Fruit fly (Drosophila melanogaster): ENCODE measurements around the gene PGRP-LB.

The PGRP-LB gene

DNA sequence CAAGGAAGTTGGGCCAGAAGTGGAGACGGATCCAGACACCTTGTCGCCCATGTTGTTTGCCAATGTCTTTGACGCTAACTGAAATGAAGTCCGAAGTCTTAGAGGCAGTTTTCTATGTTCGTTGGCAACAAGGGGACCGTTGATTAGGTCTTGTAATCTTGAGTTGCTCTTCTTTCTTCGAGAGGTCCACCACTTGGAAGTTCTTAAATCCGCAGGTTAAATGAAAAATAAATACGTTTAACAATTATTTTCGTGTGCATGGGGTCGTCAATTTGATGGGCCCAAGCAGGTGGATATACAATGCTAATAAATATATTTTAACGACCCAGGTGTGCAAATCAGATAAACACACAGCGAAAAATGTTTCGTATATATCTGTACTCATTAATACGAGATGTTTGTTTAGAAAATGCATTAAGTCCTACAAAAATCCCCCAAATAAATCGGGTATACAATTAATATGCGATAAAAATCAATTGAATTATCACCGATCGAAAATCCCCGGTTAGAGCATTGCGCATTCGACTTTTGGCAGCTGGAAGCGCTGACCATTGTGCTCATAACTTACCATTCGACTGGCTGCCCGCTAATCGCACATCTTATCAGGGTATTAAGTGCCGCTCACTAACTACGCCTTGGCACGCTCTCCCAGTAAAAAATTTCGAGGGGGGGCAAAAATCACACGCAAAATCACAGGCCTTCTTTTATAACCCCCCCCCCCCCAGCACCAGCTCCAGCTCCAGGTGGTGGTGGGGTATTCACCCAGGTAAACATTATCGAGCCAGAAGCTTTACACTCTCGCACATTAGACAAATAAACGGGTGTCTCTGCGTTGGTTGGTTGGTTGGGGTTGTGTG lies at the start of gene PGRP-LB:
Gene PGRP-LB, minus strand, starts transcription at position 51 of the 857 bp plus-strand sequence.
- TF ChIP-seq h (GFP tag; optimal IDR thresholded peaks at IDR 0.05) (peak; percentile 91), sv (GFP tag; optimal IDR thresholded peaks at IDR 0.05) (no peak), rgr (GFP tag; optimal IDR thresholded peaks at IDR 0.05) (peak; percentile 38), Hr83 (GFP tag; optimal IDR thresholded peaks at IDR 0.05; ENCODE audit: poor library complexity, severe bottlenecking) (no peak), Myc (optimal IDR thresholded peaks at IDR 0.05) (no peak), jim (GFP tag; optimal IDR thresholded peaks at IDR 0.05) (no peak), Abd-B (GFP tag; optimal IDR thresholded peaks at IDR 0.05) (no peak), Hr78 (GFP tag; optimal IDR thresholded peaks at IDR 0.05) (no peak), CrebA (GFP tag; optimal IDR thresholded peaks at IDR 0.05; ENCODE audit: borderline replicate concordance) (no peak), Hnf4 (GFP tag; optimal IDR thresholded peaks at IDR 0.05) (no peak), OdsH (GFP tag; optimal IDR thresholded peaks at IDR 0.05) (peak; percentile 25), dmrt93B (GFP tag; optimal IDR thresholded peaks at IDR 0.05) (no peak), Jra (GFP tag; optimal IDR thresholded peaks at IDR 0.05) (no peak), foxo (GFP tag; optimal IDR thresholded peaks at IDR 0.05) (peak in 1 of 2 experiments; percentile 40), GATAd (GFP tag; optimal IDR thresholded peaks at IDR 0.05) (no peak), sage (GFP tag; optimal IDR thresholded peaks at IDR 0.05) (no peak), Dif (GFP tag; optimal IDR thresholded peaks at IDR 0.05; ENCODE audit: partially characterized antibody) (no peak), usp (GFP tag; optimal IDR thresholded peaks at IDR 0.05) (no peak), Mio (GFP tag; optimal IDR thresholded peaks at IDR 0.05) (no peak), dl (GFP tag; optimal IDR thresholded peaks at IDR 0.05; ENCODE audit: insufficient read depth in 1 of 2, partially characterized antibody in 2 of 2) (no peak), woc (GFP tag; optimal IDR thresholded peaks at IDR 0.05) (no peak), Vsx2 (GFP tag; optimal IDR thresholded peaks at IDR 0.05; ENCODE audit: partially characterized antibody) (no peak), CG9705 (GFP tag; optimal IDR thresholded peaks at IDR 0.05) (no peak), brk (GFP tag; optimal IDR thresholded peaks at IDR 0.05) (no peak), fru (GFP tag; optimal IDR thresholded peaks at IDR 0.05) (peak; percentile 17), br (GFP tag; optimal IDR thresholded peaks at IDR 0.05) (no peak), ey (GFP tag; optimal IDR thresholded peaks at IDR 0.05) (peak; percentile 30), psq (GFP tag; optimal IDR thresholded peaks at IDR 0.05) (no peak), Sp1 (GFP tag; optimal IDR thresholded peaks at IDR 0.05) (no peak), dsf (GFP tag; optimal IDR thresholded peaks at IDR 0.05; ENCODE audit: borderline replicate concordance) (no peak), tai (GFP tag; optimal IDR thresholded peaks at IDR 0.05) (no peak), Dfd (GFP tag; optimal IDR thresholded peaks at IDR 0.05) (no peak), CG32264 (GFP tag; optimal IDR thresholded peaks at IDR 0.05) (no peak), N (GFP tag; optimal IDR thresholded peaks at IDR 0.05) (no peak), Rel (GFP tag; optimal IDR thresholded peaks at IDR 0.05) (no peak), Rel (tag; optimal IDR thresholded peaks at IDR 0.05) (peak; percentile 99), HLH106 (tag; optimal IDR thresholded peaks at IDR 0.05) (peak; percentile 29), pan (optimal IDR thresholded peaks at IDR 0.05) (no peak)

DNA sequence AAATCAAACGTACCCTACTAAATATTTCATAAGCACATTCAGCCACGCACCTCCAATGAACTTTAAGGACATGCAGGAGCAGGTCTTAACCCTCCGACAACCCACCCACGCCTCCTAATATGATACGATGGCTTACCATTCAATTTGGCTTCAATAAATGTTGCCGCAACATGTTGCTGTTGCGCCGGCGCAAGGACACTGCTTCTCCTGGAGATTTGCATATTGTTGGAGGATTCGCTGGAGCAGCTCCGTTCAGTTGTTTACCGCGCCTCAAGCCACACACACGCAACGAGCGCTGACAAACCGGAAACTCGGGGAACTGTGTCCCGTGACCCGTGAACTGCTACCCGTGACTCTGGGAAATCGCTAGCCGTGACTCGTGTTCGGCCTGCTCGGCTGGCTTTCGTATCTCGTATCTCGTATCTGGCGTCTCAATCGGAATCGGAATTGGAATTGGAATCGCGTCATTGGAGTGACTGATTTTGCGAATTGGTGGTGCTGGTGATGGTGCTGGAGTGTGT lies 39.4 kb upstream of the PGRP-LB start, which contains the start of gene dpr5:
Gene dpr5, plus strand, starts transcription at position 270 of the 521 bp plus-strand sequence.
- TF ChIP-seq Myc (optimal IDR thresholded peaks at IDR 0.05) (no peak), Jra (GFP tag; optimal IDR thresholded peaks at IDR 0.05) (no peak), dmrt93B (GFP tag; optimal IDR thresholded peaks at IDR 0.05) (no peak), foxo (GFP tag; optimal IDR thresholded peaks at IDR 0.05) (no peak), fru (GFP tag; optimal IDR thresholded peaks at IDR 0.05) (no peak), psq (GFP tag; optimal IDR thresholded peaks at IDR 0.05) (no peak), Dif (GFP tag; optimal IDR thresholded peaks at IDR 0.05; ENCODE audit: partially characterized antibody) (no peak), brk (GFP tag; optimal IDR thresholded peaks at IDR 0.05) (no peak), Rel (GFP tag; optimal IDR thresholded peaks at IDR 0.05) (no peak), Rel (tag; optimal IDR thresholded peaks at IDR 0.05) (no peak)
